Worm (Caenorhabditis elegans) whole organism, L3 larva: Measurements from ENCODE around the gene C01G10.4.

Experiments used
- fkh-10 ChIP-seq: sonication (generic microtip); optimal IDR thresholded peaks from 2 replicates; lab custom pipeline; 2017; ENCODE audit warnings: missing biosample characterization, missing genetic modification reagents, missing genetic modification characterization
- mdl-1 ChIP-seq: fragments of 150-350 bp; optimal IDR thresholded peaks from 2 replicates; lab custom pipeline; 2014; ENCODE audit warnings: missing biosample characterization, missing genetic modification characterization
- nhr-11 ChIP-seq: fragments of 150-350 bp; optimal IDR thresholded peaks from 2 replicates; lab custom pipeline; 2014; ENCODE audit warnings: missing biosample characterization, missing genetic modification characterization
- ztf-11 ChIP-seq: fragments of 150-350 bp; optimal IDR thresholded peaks from 2 replicates; lab custom pipeline; 2014; ENCODE audit warnings: missing biosample characterization, missing genetic modification characterization

ce11 chrV:15065068-15065744, 24.3 kb upstream of the C01G10.4 start, which contains the start of gene C25D7.9:
- TF ChIP-seq ztf-11 (tag; lab: Kevin White, UChicago), result no peak
- no peak for TF ChIP-seq nhr-11 (tag; lab: Kevin White, UChicago)
- TF ChIP-seq mdl-1 (tag; lab: Kevin White, UChicago), result no peak
- TF ChIP-seq fkh-10 (GFP tag; lab: Kevin White, UChicago), result no peak
